Worm (Caenorhabditis elegans) whole organism, L4/young adult: ENCODE measurements around the gene R10H10.4.

Experiments
- W03F9.2 ChIP-seq: fragments of 150-350 bp; optimal IDR thresholded peaks from 2 replicates; lab custom pipeline; 2014; ENCODE audit warnings: missing biosample characterization, missing genetic modification characterization
- dao-5 ChIP-seq: sonication (generic microtip); optimal IDR thresholded peaks from 2 replicates; lab custom pipeline; 2016; ENCODE audit warnings: missing genotype, missing genetic modification characterization, moderate library complexity, missing compliant biosample characterization
- him-1 ChIP-seq: sonication (generic microtip); optimal IDR thresholded peaks from 2 replicates; lab custom pipeline; 2016; ENCODE audit warnings: missing genotype, missing genetic modification reagents, missing genetic modification characterization, missing compliant biosample characterization

Gene R10H10.4

ce11 chrIV:10366018-10366417 lies 28.7 kb downstream of the R10H10.4 start, which contains the start of gene sir-2.1:
Gene sir-2.1 (minus strand): TSS chrIV:10366229.
- TF ChIP-seq dao-5 (tag; lab: Kevin White, UChicago), result no peak
- no peak for TF ChIP-seq him-1 (tag; lab: Kevin White, UChicago)
- TF ChIP-seq W03F9.2 (tag; lab: Kevin White, UChicago), result no peak

- TF ChIP-seq dao-5 (tag; lab: Kevin White, UChicago), result no peak
- no peak for TF ChIP-seq W03F9.2 (tag; lab: Kevin White, UChicago)
- TF ChIP-seq him-1 (tag; lab: Kevin White, UChicago), result no peak
Measured at ce11 chrIV:10360336-10360735, 34.4 kb downstream of the R10H10.4 start, which contains the start of gene ugt-59. Gene ugt-59 (plus strand): TSS chrIV:10360636.

- TF ChIP-seq W03F9.2 (tag; lab: Kevin White, UChicago) (no peak), him-1 (tag; lab: Kevin White, UChicago) (no peak), dao-5 (tag; lab: Kevin White, UChicago) (no peak)
Measured at ce11 chrIV:10357842-10358241, 36.9 kb downstream of the R10H10.4 start, which contains the start of gene gkow-1. Gene gkow-1 (plus strand): TSS chrIV:10358142.

- TF ChIP-seq dao-5 (tag; lab: Kevin White, UChicago), result no peak
- no peak for TF ChIP-seq W03F9.2 (tag; lab: Kevin White, UChicago)
- no peak for TF ChIP-seq him-1 (tag; lab: Kevin White, UChicago)
Measured at ce11 chrIV:10357072-10357471, 37.7 kb downstream of the R10H10.4 start, which contains the start of gene R11A8.1. Gene R11A8.1 (minus strand): TSS chrIV:10357172.

ce11 chrIV:10352243-10352642 lies 42.5 kb downstream of the R10H10.4 start, which contains the start of gene Y43C5B.2:
Gene Y43C5B.2 (minus strand): TSS chrIV:10352343.
- TF ChIP-seq W03F9.2 (tag; lab: Kevin White, UChicago) (no peak), dao-5 (tag; lab: Kevin White, UChicago) (no peak), him-1 (tag; lab: Kevin White, UChicago) (no peak)

- TF ChIP-seq dao-5 (tag; lab: Kevin White, UChicago) (no peak), him-1 (tag; lab: Kevin White, UChicago) (no peak), W03F9.2 (tag; lab: Kevin White, UChicago) (no peak)
Measured at ce11 chrIV:10349871-10350640, 44.7 kb downstream of the R10H10.4 start, which contains the start of the genes unc-43 and Y43C5B.3. Gene unc-43 (minus strand): TSS chrIV:10350217. Gene Y43C5B.3 (plus strand): TSS chrIV:10350590.

- TF ChIP-seq dao-5 (tag; lab: Kevin White, UChicago) (no peak), W03F9.2 (tag; lab: Kevin White, UChicago) (no peak), him-1 (tag; lab: Kevin White, UChicago) (no peak)
Measured at ce11 chrIV:10347528-10347927, 47.2 kb downstream of the R10H10.4 start.

- TF ChIP-seq W03F9.2 (tag; lab: Kevin White, UChicago) (no peak), dao-5 (tag; lab: Kevin White, UChicago) (no peak), him-1 (tag; lab: Kevin White, UChicago) (no peak)
Measured at ce11 chrIV:10346948-10347347, 47.8 kb downstream of the R10H10.4 start.

- TF ChIP-seq him-1 (tag; lab: Kevin White, UChicago), result peak; percentile 32
- peak; percentile 7 for TF ChIP-seq W03F9.2 (tag; lab: Kevin White, UChicago)
- TF ChIP-seq dao-5 (tag; lab: Kevin White, UChicago), result no peak
Measured at ce11 chrIV:10345990-10346389, 48.8 kb downstream of the R10H10.4 start.

ce11 chrIV:10345486-10345885 lies 49.3 kb downstream of the R10H10.4 start:
- TF ChIP-seq him-1 (tag; lab: Kevin White, UChicago), result no peak
- TF ChIP-seq W03F9.2 (tag; lab: Kevin White, UChicago), result no peak
- no peak for TF ChIP-seq dao-5 (tag; lab: Kevin White, UChicago)

ce11 chrIV:10344621-10345020 lies 50.1 kb downstream of the R10H10.4 start:
- TF ChIP-seq dao-5 (tag; lab: Kevin White, UChicago), result no peak
- TF ChIP-seq him-1 (tag; lab: Kevin White, UChicago), result peak; percentile 1
